Fruit fly (Drosophila melanogaster): ENCODE results near the gene witty.

dm6 chr2L:8362273-8362954 lies 24.3 kb downstream of the witty start, which contains the start of gene CG7627:
- no peak for TF ChIP-seq CG8478 (optimal IDR thresholded peaks at IDR 0.05)
- TF ChIP-seq CTCF (optimal IDR thresholded peaks at IDR 0.05), result no peak
